Worm (Caenorhabditis elegans) whole organism, dauer: ENCODE results near the gene ZK1010.2.

Source experiments
- unc-62 ChIP-seq: sonication (generic microtip); optimal IDR thresholded peaks from 2 replicates; lab custom pipeline; 2017; ENCODE audit warnings: missing biosample characterization, missing genetic modification reagents, missing genetic modification characterization

Gene ZK1010.2

DNA sequence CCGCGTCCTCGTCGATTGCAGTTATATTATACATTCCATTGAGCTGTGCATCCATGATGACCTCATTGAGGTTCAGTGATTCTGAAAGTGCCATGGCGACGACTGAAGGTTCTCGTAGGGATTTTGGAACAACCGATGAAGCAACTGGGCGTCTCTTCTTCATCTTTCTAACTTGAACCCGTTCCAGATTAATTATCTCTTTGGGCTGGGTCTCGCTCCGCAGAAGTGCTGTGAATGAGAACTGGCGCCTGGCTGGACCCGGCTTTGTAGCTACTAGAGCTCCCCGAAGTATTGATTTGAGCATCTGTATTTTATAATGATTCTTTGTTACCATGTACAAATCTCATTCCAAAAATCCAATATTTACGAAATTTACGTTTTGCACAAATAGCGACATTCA lies at the start of gene ZK1010.2:
ZK1010.2 (minus strand) TSS at position 304 of the 400 bp plus-strand sequence.
- no peak for TF ChIP-seq unc-62 (GFP tag; lab: Kevin White, UChicago)

DNA sequence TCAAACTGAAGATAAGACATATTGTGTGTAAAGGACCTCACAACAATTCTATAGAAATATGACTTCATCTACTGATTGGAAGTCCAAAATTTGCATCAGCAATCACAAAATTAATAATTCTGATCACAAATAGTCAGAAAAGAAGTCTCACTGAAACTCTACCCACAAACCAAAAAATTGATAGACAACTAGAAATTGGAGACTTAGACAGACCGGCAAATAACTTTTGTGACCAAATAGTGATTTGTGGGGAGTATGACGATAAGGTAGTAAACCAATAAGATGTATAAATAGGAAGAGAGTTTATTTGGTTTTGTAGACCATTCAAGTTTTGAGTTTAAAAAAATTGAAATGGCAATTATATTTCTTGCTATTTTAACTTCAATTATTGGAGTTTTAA lies 46.6 kb upstream of the ZK1010.2 start, which contains the start of gene cyp-13A12:
cyp-13A12 (plus strand) TSS at position 267 of the 400 bp plus-strand sequence.
- no peak for TF ChIP-seq unc-62 (GFP tag; lab: Kevin White, UChicago)

DNA sequence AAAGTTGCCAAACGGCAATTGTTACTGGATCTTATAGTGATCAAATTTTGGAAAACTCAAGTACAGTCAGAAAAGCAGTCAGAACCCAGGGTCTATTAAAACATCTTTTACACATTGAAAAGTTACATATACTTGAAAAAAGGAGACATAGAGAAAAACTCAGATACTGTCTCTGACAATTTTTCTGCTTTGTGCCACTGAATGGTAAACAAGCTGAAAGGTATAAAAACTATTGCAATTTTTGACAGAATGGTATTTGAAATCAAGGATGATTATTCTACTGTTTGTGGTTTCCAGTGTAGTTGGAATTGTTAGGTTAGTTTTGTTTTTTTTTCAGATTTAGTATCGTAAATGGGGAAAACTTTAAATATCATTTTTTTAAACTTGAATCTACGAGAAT lies 43.1 kb upstream of the ZK1010.2 start, which contains the start of gene cyp-13A11:
cyp-13A11 (plus strand) TSS at position 266 of the 400 bp plus-strand sequence.
- TF ChIP-seq unc-62 (GFP tag; lab: Kevin White, UChicago) = no peak

DNA sequence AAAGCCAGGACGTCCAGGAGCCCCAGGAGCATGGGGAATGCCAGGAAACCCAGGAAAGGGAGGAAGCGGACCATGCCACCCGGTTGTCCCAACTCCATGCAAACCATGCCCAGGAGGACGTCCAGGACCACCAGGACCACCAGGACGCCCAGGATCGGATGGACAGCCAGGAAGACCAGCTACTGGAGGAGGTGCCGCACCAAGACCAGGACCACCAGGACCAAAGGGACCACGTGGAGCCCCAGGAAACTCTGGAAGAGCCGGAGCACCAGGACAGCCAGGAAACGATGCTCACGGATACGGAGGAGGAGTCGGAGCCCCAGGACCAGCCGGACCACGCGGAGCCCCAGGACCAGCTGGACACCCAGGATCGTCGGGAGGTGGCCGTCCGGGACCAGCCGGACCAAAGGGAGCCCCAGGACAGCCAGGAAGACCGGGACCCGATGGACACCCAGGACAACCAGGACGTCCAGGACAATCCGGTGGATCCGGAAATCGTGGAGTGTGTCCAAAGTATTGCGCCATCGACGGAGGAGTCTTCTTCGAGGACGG lies 42.0 kb upstream of the ZK1010.2 start:
- no peak for TF ChIP-seq unc-62 (GFP tag; lab: Kevin White, UChicago)

DNA sequence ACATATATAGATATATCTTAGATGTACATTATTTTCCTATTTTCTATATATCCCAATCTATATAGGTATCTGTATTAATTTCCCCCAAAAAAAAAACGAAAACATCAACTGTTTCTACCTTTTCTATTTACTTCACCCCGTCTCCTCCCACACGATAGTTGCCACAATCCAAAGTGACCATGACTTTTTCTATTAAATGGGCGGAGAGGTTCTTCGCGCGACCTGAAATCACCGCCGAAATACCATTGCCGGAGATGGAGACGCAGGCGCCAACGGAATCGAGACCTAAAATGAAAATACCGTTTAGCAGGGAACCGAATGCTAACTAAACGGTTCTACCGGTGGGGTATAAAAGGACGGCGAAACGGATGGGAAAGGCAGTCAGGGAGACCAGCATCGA lies 41.0 kb upstream of the ZK1010.2 start, which contains the start of gene col-98:
col-98 (plus strand) TSS at position 390 of the 400 bp plus-strand sequence.
- no peak for TF ChIP-seq unc-62 (GFP tag; lab: Kevin White, UChicago)

DNA sequence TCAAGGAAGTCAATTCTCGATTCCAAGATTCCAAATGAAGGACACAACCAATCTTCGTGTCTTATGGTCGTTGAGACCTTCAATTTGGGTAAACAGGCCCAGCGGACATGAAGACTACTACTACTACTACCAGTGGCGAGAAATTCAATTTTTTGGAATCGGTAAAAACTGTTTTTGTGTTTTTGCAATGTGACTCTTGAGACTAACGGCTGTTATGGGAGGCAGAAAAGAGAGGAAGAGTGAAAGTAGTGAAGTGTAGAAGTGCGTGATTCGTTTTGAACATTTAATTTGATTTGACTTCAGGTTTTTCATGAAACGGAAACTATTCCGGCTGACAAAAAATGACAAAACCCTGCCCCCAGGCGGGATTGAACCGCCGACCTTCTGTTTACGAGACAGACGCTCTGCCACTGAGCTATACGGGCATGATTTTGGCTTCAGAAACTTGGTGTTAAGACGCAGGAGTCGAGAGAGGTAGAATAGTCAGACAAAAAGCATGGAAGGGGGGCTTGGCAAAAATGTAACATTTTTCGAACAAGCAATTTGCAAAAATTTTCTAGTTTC lies 38.2 kb upstream of the ZK1010.2 start:
- TF ChIP-seq unc-62 (GFP tag; lab: Kevin White, UChicago) = no peak

DNA sequence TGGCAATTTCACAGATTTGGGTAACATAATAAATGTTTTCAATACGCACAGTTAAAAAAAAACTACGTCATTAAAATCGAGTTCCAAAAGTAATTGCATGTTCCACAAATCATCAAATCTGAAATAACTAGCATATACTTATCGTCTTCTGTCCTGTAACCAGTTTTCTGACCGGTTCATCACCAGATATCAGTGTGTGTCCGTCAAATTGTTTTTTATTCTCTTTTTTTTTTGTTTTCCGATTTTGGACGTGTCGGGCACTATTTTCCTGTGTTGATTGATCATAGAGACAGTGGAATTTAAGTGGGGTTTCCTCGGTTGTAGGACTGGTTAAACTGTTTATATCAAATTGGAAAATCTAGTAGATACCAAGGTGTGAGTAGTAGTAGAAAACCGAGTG lies 36.2 kb upstream of the ZK1010.2 start:
- TF ChIP-seq unc-62 (GFP tag; lab: Kevin White, UChicago) = no peak

DNA sequence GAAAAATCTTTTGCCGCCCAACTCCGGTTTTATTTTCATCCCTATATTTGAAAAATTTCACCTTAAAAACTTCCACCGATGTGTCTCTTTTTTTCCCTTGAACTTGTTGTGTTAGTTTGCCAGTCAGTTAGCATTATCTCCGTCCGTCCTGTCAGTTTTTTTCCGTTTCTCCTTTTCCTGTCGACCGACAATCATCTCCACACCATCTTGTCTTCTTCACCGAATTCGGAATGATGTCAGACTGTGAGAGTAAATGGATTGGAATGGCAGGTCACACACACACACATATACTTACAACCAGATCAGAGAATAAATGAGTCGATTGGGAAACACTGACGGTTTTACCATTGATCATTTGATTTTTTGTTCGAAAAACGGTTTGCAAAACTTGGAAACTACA lies 34.3 kb upstream of the ZK1010.2 start:
- TF ChIP-seq unc-62 (GFP tag; lab: Kevin White, UChicago) = no peak

DNA sequence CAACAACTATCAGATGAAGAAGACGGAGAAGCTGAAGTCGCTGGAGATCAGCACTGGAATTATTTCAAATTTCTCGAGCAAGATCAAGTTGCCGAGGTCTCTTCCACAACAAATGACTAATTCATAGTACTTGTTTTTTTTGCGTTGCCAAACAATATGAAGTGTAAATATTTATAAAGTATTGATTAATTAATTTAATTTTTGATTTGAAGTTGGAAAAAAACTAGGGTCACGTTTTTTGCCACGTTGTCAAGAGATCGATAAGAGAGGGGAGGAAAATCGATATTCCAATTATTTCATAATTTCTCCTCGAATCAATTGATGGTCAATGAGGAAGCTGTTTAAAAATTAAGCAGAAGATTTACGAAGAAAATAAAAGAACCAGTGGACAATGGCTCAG lies 27.5 kb upstream of the ZK1010.2 start, which contains the start of gene snf-7:
snf-7 (plus strand) TSS at position 301 of the 400 bp plus-strand sequence.
- TF ChIP-seq unc-62 (GFP tag; lab: Kevin White, UChicago) = no peak

DNA sequence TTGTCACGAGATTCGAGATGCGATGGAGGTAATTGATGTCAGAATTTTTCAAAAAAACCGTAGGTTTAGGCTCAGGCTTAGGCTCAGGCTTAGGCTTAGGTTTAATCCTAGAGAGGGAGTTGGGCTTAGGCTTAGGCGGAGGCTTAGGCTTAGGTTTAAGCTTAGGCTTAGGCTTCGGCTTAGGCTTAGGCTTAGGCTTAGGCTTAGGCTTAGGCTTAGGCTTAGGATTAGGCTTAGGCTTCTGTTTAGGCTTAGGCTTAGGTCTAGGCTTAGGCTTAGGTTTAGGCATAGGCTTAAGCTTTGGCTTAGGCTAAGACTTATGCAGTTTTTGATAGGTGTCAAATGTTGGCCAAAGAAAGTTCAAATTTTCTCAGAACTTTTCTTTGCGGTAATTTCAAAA lies 26.7 kb upstream of the ZK1010.2 start:
- TF ChIP-seq unc-62 (GFP tag; lab: Kevin White, UChicago) = no peak

DNA sequence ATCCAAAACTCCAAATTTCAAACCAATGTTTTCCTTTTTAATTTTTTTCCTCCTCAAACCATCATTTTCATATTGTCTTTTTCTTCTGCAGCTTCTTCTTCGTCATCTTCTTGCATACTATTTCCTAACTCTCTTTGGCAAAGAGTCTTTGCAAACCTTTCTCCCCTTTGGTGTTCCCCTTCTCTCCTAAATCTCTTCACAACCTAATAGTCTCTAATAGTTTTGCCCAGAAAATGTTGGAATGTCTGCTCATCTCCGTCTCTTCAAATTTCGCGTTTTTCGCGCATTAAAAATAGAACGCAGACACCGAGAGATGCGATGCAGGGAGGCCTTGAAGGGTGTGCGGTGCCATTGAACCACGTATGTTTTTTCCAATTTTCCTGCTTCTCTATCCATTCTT lies 24.4 kb upstream of the ZK1010.2 start, which contains the start of gene ZK1010.10:
ZK1010.10 (plus strand) TSS at position 286 of the 400 bp plus-strand sequence.
- no peak for TF ChIP-seq unc-62 (GFP tag; lab: Kevin White, UChicago)

DNA sequence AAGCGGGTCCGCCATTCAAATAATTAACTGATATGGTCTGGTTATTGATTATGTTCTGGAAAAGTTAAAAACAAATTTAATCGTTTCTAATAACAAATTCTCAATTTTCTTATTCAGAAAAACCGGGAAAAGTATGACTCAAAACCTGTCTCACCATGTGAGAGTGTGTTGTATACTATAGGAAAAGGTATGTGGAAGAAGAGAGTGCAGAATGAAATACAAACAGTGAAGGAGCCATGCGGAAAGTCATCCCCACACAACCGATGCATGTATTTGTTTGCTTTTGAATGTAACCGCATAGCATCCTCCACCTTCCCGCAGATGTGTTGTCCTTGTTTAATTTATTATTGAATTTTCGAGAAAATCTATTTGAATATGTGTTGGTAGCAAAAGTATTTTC lies 22.8 kb upstream of the ZK1010.2 start, which contains the start of gene ZK1010.8:
ZK1010.8 (minus strand) TSS at position 214 of the 400 bp plus-strand sequence.
- no peak for TF ChIP-seq unc-62 (GFP tag; lab: Kevin White, UChicago)

DNA sequence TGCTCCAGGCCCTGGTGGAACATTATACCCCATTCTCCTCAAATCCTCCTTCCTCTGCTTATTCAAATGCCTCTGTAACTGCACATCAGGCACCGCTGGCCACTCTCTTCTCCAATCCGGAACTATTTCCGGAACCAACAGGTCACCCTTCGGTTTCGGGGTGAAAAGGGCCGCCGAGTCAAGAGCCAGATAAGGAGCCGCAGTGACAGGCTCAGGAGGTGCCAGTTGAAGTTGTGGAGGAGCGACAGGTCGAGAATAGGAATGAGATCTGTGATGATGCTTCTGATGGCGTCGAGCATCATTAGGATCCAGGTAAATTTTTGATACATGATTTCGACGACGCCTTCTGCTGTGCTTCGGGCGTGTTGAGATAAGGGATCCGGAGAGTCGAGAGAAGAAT lies 20.6 kb upstream of the ZK1010.2 start:
- no peak for TF ChIP-seq unc-62 (GFP tag; lab: Kevin White, UChicago)

DNA sequence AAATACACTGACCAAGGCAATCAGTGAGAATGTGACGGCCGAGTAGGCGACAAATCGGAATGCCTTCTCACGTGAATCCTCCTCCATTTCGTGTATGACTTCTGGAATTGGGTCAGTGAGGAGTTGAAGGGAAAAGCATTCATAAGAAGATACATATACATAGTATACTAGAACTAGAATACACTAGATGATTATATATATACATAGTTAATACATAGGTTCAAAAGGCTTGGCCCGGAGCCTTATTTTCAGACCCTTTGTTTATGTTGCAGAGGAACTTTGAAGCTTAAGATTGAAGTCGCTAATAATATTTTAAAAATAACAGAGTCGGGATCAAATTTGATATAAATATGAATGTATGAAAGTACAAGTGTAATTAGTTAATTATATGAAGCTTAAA lies 15.9 kb upstream of the ZK1010.2 start, which contains the start of gene col-97:
col-97 (minus strand) TSS at position 101 of the 400 bp plus-strand sequence.
- no peak for TF ChIP-seq unc-62 (GFP tag; lab: Kevin White, UChicago)

DNA sequence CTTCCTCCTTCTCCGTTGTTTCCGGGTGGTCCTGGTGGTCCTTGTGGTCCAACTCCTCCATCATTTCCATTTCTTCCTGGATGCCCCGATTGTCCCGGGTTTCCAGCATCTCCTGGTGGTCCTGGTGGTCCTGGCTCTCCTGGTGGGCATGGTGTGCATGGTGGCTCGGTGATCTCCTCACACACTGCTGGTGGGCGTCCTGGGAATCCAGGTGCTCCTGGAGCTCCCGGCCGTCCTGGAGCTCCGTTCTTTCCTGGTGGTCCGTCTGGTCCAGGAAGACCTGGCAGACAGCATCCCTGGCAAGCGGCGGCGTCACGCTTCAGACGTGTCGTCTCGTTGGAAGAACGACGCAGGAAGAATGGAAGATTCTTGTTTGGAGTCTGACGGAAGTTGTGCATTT lies 15.4 kb upstream of the ZK1010.2 start:
- no peak for TF ChIP-seq unc-62 (GFP tag; lab: Kevin White, UChicago)

DNA sequence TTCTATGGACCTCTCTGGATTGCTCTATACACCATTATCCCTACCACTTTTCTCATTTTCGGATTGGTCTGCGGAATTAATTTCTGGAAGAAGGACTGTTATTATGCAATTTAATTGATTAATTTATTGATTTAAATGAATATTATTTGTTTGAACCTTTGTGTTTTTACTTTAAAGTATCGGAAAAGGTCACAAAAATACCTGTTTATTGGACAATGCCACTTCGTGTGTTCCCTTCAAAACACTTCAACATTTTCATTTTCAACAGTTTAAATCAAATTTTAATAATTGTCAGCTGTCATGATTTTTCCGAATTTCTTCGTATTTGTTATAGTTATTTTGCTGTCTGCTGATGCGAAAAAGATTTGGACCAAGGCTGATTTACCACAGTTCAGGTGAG lies 13.3 kb upstream of the ZK1010.2 start, which contains the start of gene ZK1010.12:
ZK1010.12 (plus strand) TSS at position 301 of the 400 bp plus-strand sequence.
- no peak for TF ChIP-seq unc-62 (GFP tag; lab: Kevin White, UChicago)

DNA sequence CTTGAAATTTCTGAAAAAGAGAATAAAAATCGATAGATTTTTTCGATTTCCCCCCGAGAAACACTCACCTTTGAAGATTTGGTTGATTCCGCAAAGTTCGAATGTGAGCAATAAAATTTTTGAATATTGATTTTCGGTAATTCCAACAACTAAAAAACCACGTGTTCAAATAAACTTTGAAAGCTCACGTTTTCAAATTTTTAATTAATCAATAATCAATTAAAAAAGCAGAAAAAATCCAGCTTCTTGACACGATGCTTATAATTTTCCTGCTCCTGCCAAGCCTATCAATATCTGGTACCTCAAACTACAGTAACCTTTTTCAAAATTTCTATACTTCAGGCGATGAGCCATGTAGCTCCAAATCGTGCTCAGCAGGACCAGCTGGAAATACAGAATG lies 9.8 kb upstream of the ZK1010.2 start, which contains the start of gene ZK1010.5:
ZK1010.5 (minus strand) TSS at position 101 of the 400 bp plus-strand sequence.
- no peak for TF ChIP-seq unc-62 (GFP tag; lab: Kevin White, UChicago)
